Worm (Caenorhabditis elegans): Measurements from ENCODE around the gene sfxn-1.4.

- TF ChIP-seq ceh-9 (tag; optimal IDR thresholded peaks at IDR 0.05) = no peak
- no peak for TF ChIP-seq ceh-34 (tag; optimal IDR thresholded peaks at IDR 0.05)
- no peak for TF ChIP-seq F13H6.1 (tag; optimal IDR thresholded peaks at IDR 0.05)
- no peak for TF ChIP-seq T23F11.4 (GFP tag; optimal IDR thresholded peaks at IDR 0.05)
- no peak for TF ChIP-seq eyg-1 (tag; optimal IDR thresholded peaks at IDR 0.05)
Measured at ce11 chrII:11724362-11724761, 43.3 kb upstream of the sfxn-1.4 start.

Data from whole organism, late embryonic.